Fruit fly (Drosophila melanogaster) whole organism, embryonic: ENCODE measurements around the gene CG1273.

Source experiments
- Atf6 ChIP-seq: fragments of 200-800 bp; sonication (Bioruptor generic); IDR thresholded peaks from 2 replicates; pipeline ENCODE4 v1.3.6; 2022; ENCODE audit warnings: missing biosample characterization, missing genetic modification characterization
- B-H1 ChIP-seq: fragments of 200-800 bp; sonication (Bioruptor generic); IDR thresholded peaks from 3 replicates; pipeline ENCODE4 v1.3.6; 2022; ENCODE audit warnings: missing biosample characterization, missing genetic modification characterization
- CG12155 ChIP-seq: fragments of 200-800 bp; sonication (Bioruptor generic); optimal IDR thresholded peaks from 3 replicates; lab custom pipeline; 2016; ENCODE audit warnings: missing biosample characterization, missing genetic modification characterization
- CG13775 ChIP-seq: fragments of 200-800 bp; sonication (Bioruptor generic); optimal IDR thresholded peaks from 3 replicates; lab custom pipeline; 2017; ENCODE audit warnings: missing biosample characterization, mild to moderate bottlenecking, missing genetic modification characterization
- CG14050 ChIP-seq: fragments of 200-800 bp; sonication (Bioruptor generic); IDR thresholded peaks from 3 replicates; pipeline ENCODE4 v1.3.6; 2022; ENCODE audit warnings: missing biosample characterization, missing genetic modification characterization
- CG14667 ChIP-seq: fragments of 200-800 bp; sonication (Bioruptor generic); IDR thresholded peaks from 2 replicates; pipeline ENCODE4 v1.3.6; 2022; ENCODE audit warnings: missing biosample characterization, missing genetic modification characterization
- CG15011 ChIP-seq: fragments of 200-800 bp; sonication (Bioruptor generic); optimal IDR thresholded peaks from 3 replicates; lab custom pipeline; 2018; ENCODE audit warnings: missing biosample characterization, mild to moderate bottlenecking, missing genetic modification characterization
- CG15479 ChIP-seq: fragments of 200-800 bp; sonication (Bioruptor generic); optimal IDR thresholded peaks from 3 replicates; lab custom pipeline; 2019; ENCODE audit warnings: missing biosample characterization, mild to moderate bottlenecking, missing genetic modification characterization, moderate library complexity
- CG1602 ChIP-seq: fragments of 200-800 bp; sonication (Bioruptor generic); optimal IDR thresholded peaks from 3 replicates; lab custom pipeline; 2016; ENCODE audit warnings: missing biosample characterization, missing genetic modification characterization
- CG1603 ChIP-seq: fragments of 200-800 bp; sonication (Bioruptor generic); optimal IDR thresholded peaks from 2 replicates; lab custom pipeline; 2019; ENCODE audit warnings: missing biosample characterization, mild to moderate bottlenecking, missing genetic modification characterization, moderate library complexity
- CG1792 ChIP-seq: fragments of 200-800 bp; sonication (Bioruptor generic); optimal IDR thresholded peaks from 2 replicates; lab custom pipeline; 2016; ENCODE audit warnings: missing biosample characterization, missing genetic modification characterization
- CG18476 ChIP-seq: fragments of 200-800 bp; sonication (Bioruptor generic); optimal IDR thresholded peaks from 2 replicates; lab custom pipeline; 2016; ENCODE audit warnings: missing biosample characterization, mild to moderate bottlenecking, missing genetic modification characterization
- CG30403 ChIP-seq: fragments of 200-800 bp; sonication (Bioruptor generic); optimal IDR thresholded peaks from 3 replicates; lab custom pipeline; 2016; ENCODE audit warnings: missing biosample characterization, missing genetic modification characterization
- CG31224 ChIP-seq: fragments of 200-800 bp; sonication (Bioruptor generic); IDR thresholded peaks from 2 replicates; pipeline ENCODE4 v1.3.6; 2022; ENCODE audit warnings: missing biosample characterization, missing genetic modification characterization
- CG32532 ChIP-seq: fragments of 200-800 bp; sonication (Bioruptor generic); IDR thresholded peaks from 2 replicates; pipeline ENCODE4 v1.3.6; 2022; ENCODE audit warnings: missing biosample characterization, missing genetic modification characterization
- CG3407 ChIP-seq: fragments of 200-800 bp; sonication (Bioruptor generic); optimal IDR thresholded peaks from 2 replicates; lab custom pipeline; 2018; ENCODE audit warnings: missing biosample characterization, mild to moderate bottlenecking, missing genetic modification characterization
- CG42726 ChIP-seq: fragments of 200-800 bp; sonication (Bioruptor generic); IDR thresholded peaks from 2 replicates; pipeline ENCODE4 v1.3.6; 2022; ENCODE audit warnings: missing biosample characterization, missing genetic modification characterization; ENCODE audit not compliant: partially characterized antibody
- CG4282 ChIP-seq: fragments of 200-800 bp; sonication (Bioruptor generic); optimal IDR thresholded peaks from 2 replicates; lab custom pipeline; 2016; ENCODE audit warnings: missing biosample characterization, missing genetic modification characterization
- CG4424 ChIP-seq: fragments of 200-800 bp; sonication (Bioruptor generic); optimal IDR thresholded peaks from 3 replicates; lab custom pipeline; 2016; ENCODE audit warnings: missing biosample characterization, missing genetic modification characterization
- CG6654 ChIP-seq: fragments of 200-800 bp; sonication (Bioruptor generic); optimal IDR thresholded peaks from 2 replicates; lab custom pipeline; 2017; ENCODE audit warnings: missing biosample characterization, mild to moderate bottlenecking, missing genetic modification characterization
- CG9609 ChIP-seq: fragments of 200-800 bp; sonication (Bioruptor generic); optimal IDR thresholded peaks from 3 replicates; lab custom pipeline; 2016; ENCODE audit warnings: missing biosample characterization, missing genetic modification characterization
- CG9797 ChIP-seq: fragments of 200-800 bp; sonication (Bioruptor generic); optimal IDR thresholded peaks from 3 replicates; lab custom pipeline; 2018; ENCODE audit warnings: missing biosample characterization, mild to moderate bottlenecking, missing genetic modification characterization
- Dip3 ChIP-seq: fragments of 200-800 bp; sonication (Bioruptor generic); optimal IDR thresholded peaks from 3 replicates; lab custom pipeline; 2016; ENCODE audit warnings: missing biosample characterization, missing genetic modification characterization
- Dp ChIP-seq: fragments of 200-800 bp; sonication (Bioruptor generic); optimal IDR thresholded peaks from 2 replicates; lab custom pipeline; 2018; ENCODE audit warnings: missing biosample characterization, mild to moderate bottlenecking, missing genetic modification characterization, moderate library complexity
- HHEX ChIP-seq: fragments of 200-800 bp; sonication (Bioruptor generic); optimal IDR thresholded peaks from 3 replicates; lab custom pipeline; 2017; ENCODE audit warnings: missing biosample characterization, mild to moderate bottlenecking, missing genetic modification characterization, missing genetic modification reagents
- HLH4C ChIP-seq: fragments of 200-800 bp; sonication (Bioruptor generic); IDR thresholded peaks from 3 replicates; pipeline ENCODE4 v1.3.6; 2022; ENCODE audit warnings: missing biosample characterization, missing genetic modification characterization; ENCODE audit not compliant: partially characterized antibody
- Hmr ChIP-seq: fragments of 200-800 bp; sonication (Bioruptor generic); optimal IDR thresholded peaks from 3 replicates; lab custom pipeline; 2017; ENCODE audit warnings: mild to moderate bottlenecking, missing biosample characterization, missing genetic modification reagents, missing genetic modification characterization
- Meics ChIP-seq: fragments of 200-800 bp; sonication (Bioruptor generic); optimal IDR thresholded peaks from 2 replicates; lab custom pipeline; 2017; ENCODE audit warnings: missing biosample characterization, mild to moderate bottlenecking, missing genetic modification characterization
- Six4 ChIP-seq: fragments of 200-800 bp; sonication (Bioruptor generic); optimal IDR thresholded peaks from 2 replicates; lab custom pipeline; 2016; ENCODE audit warnings: missing biosample characterization, missing genetic modification characterization
- Sox102F ChIP-seq: fragments of 200-800 bp; sonication (Bioruptor generic); optimal IDR thresholded peaks from 2 replicates; lab custom pipeline; 2018; ENCODE audit warnings: missing biosample characterization, mild to moderate bottlenecking, missing genetic modification characterization, moderate library complexity
- TFAM ChIP-seq: fragments of 200-800 bp; sonication (Bioruptor generic); optimal IDR thresholded peaks from 2 replicates; lab custom pipeline; 2017; ENCODE audit warnings: missing biosample characterization, missing genetic modification characterization, inconsistent platforms
- abd-A ChIP-seq: fragments of 200-800 bp; sonication (Bioruptor generic); optimal IDR thresholded peaks from 3 replicates; lab custom pipeline; 2019; ENCODE audit warnings: missing biosample characterization, mild to moderate bottlenecking, missing genetic modification characterization, moderate library complexity
- al ChIP-seq: fragments of 200-800 bp; sonication (Bioruptor generic); IDR thresholded peaks from 2 replicates; pipeline ENCODE4 v1.3.6; 2022; ENCODE audit warnings: missing biosample characterization, missing genetic modification characterization
- aop ChIP-seq: fragments of 200-800 bp; sonication (Bioruptor generic); IDR thresholded peaks from 2 replicates; pipeline ENCODE4 v1.3.6; 2022; ENCODE audit warnings: missing biosample characterization, missing genetic modification characterization
- bbx ChIP-seq: fragments of 200-800 bp; sonication (Bioruptor generic); IDR thresholded peaks from 2 replicates; pipeline ENCODE4 v1.3.6; 2022; ENCODE audit warnings: missing biosample characterization, missing genetic modification characterization; ENCODE audit not compliant: partially characterized antibody
- cas ChIP-seq: fragments of 200-800 bp; sonication (Bioruptor generic); IDR thresholded peaks from 2 replicates; pipeline ENCODE4 v1.3.6; 2022; ENCODE audit warnings: missing biosample characterization, missing genetic modification characterization
- caup ChIP-seq: fragments of 200-800 bp; sonication (Bioruptor generic); optimal IDR thresholded peaks from 3 replicates; lab custom pipeline; 2017; ENCODE audit warnings: missing biosample characterization, mild to moderate bottlenecking, missing genetic modification characterization, moderate library complexity; ENCODE audit not compliant: severe bottlenecking
- chm ChIP-seq: fragments of 200-800 bp; sonication (Bioruptor generic); IDR thresholded peaks from 2 replicates; pipeline ENCODE4 v1.3.6; 2022; ENCODE audit warnings: missing biosample characterization, missing genetic modification characterization
- dpn ChIP-seq, 2 experiments: fragments of 200-800 bp; sonication (Bioruptor generic); optimal IDR thresholded peaks; 3 replicates each; lab custom pipeline; 2016; ENCODE audit warnings: missing biosample characterization in 2 of 2, missing genetic modification characterization in 2 of 2
- fd64A ChIP-seq: fragments of 200-800 bp; sonication (Bioruptor generic); optimal IDR thresholded peaks from 3 replicates; lab custom pipeline; 2018; ENCODE audit warnings: missing biosample characterization, mild to moderate bottlenecking, missing genetic modification characterization
- ftz-f1 ChIP-seq: fragments of 200-800 bp; sonication (Bioruptor generic); optimal IDR thresholded peaks from 2 replicates; lab custom pipeline; 2016; ENCODE audit warnings: missing biosample characterization, missing genetic modification characterization
- gcm ChIP-seq: fragments of 200-800 bp; sonication (Bioruptor generic); optimal IDR thresholded peaks from 2 replicates; lab custom pipeline; 2019; ENCODE audit warnings: missing biosample characterization, mild to moderate bottlenecking, missing genetic modification characterization, moderate library complexity
- gsb ChIP-seq: fragments of 200-800 bp; sonication (Bioruptor generic); IDR thresholded peaks from 2 replicates; pipeline ENCODE4 v1.3.6; 2022; ENCODE audit warnings: missing biosample characterization, missing genetic modification characterization
- lilli ChIP-seq: fragments of 200-800 bp; sonication (Bioruptor generic); optimal IDR thresholded peaks from 3 replicates; lab custom pipeline; 2016; ENCODE audit warnings: missing biosample characterization, missing genetic modification characterization
- maf-S ChIP-seq: fragments of 200-800 bp; sonication (Bioruptor generic); optimal IDR thresholded peaks from 2 replicates; lab custom pipeline; 2016; ENCODE audit warnings: missing biosample characterization, missing genetic modification characterization
- nom ChIP-seq: fragments of 200-800 bp; sonication (Bioruptor generic); optimal IDR thresholded peaks from 2 replicates; lab custom pipeline; 2017; ENCODE audit warnings: missing biosample characterization, missing genetic modification characterization, mild to moderate bottlenecking, moderate library complexity, missing genetic modification reagents
- pnt ChIP-seq: fragments of 200-800 bp; sonication (Bioruptor generic); optimal IDR thresholded peaks from 3 replicates; lab custom pipeline; 2016; ENCODE audit warnings: missing biosample characterization, missing genetic modification characterization
- sna ChIP-seq: fragments of 200-800 bp; sonication (Bioruptor generic); IDR thresholded peaks from 2 replicates; pipeline ENCODE4 v1.3.6; 2022; ENCODE audit warnings: missing biosample characterization, missing genetic modification characterization; ENCODE audit not compliant: partially characterized antibody
- tna ChIP-seq: fragments of 200-800 bp; sonication (Bioruptor generic); IDR thresholded peaks from 2 replicates; pipeline ENCODE4 v1.3.6; 2022; ENCODE audit warnings: missing biosample characterization, missing genetic modification characterization; ENCODE audit not compliant: partially characterized antibody
- vfl ChIP-seq: fragments of 200-800 bp; sonication (Bioruptor generic); optimal IDR thresholded peaks from 2 replicates; lab custom pipeline; 2016; ENCODE audit warnings: missing biosample characterization, missing genetic modification characterization
- wdn ChIP-seq: fragments of 200-800 bp; sonication (Bioruptor generic); IDR thresholded peaks from 2 replicates; pipeline ENCODE4 v1.3.6; 2022; ENCODE audit warnings: missing biosample characterization, missing genetic modification characterization

The CG1273 gene

dm6 chr3L:4232724-4233367 is 30.7 kb upstream of the CG1273 start (continued):
- TF ChIP-seq gsb (GFP tag; lab: Robert Waterston, UW) (no peak), CG18476 (GFP tag; lab: Kevin White, UChicago) (no peak), CG14667 (GFP tag; lab: Robert Waterston, UW) (no peak), CG30403 (GFP tag; lab: Kevin White, UChicago) (peak; percentile 45), sna (GFP tag; lab: Robert Waterston, UW) (no peak), CG6654 (no peak), Atf6 (GFP tag; lab: Robert Waterston, UW) (no peak), tna (no peak), vfl (GFP tag; lab: Kevin White, UChicago) (no peak), maf-S (GFP tag; lab: Kevin White, UChicago) (no peak), CG9609 (no peak), cas (GFP tag; lab: Robert Waterston, UW) (no peak), Hmr (GFP tag; lab: Kevin White, UChicago) (no peak), CG15479 (GFP tag; lab: Kevin White, UChicago) (no peak), bbx (no peak), HHEX (GFP tag; lab: Kevin White, UChicago) (no peak), pnt (GFP tag; lab: Kevin White, UChicago) (no peak), aop (GFP tag; lab: Robert Waterston, UW) (no peak), Six4 (GFP tag; lab: Kevin White, UChicago) (no peak), nom (GFP tag; lab: Kevin White, UChicago) (no peak), dpn (GFP tag; optimal IDR thresholded peaks at IDR 0.05; lab: Kevin White, UChicago) (peak in 1 of 2 experiments; percentile 16), Dp (GFP tag; lab: Kevin White, UChicago) (no peak), TFAM (GFP tag; lab: Kevin White, UChicago) (no peak), gcm (GFP tag; lab: Kevin White, UChicago) (no peak), CG1602 (no peak), lilli (GFP tag; lab: Kevin White, UChicago) (peak; percentile 37), CG4424 (GFP tag; lab: Kevin White, UChicago) (peak; percentile 21), Meics (GFP tag; lab: Kevin White, UChicago) (peak; percentile 28), ftz-f1 (GFP tag; lab: Kevin White, UChicago) (no peak), chm (no peak), CG32532 (GFP tag; lab: Robert Waterston, UW) (no peak), CG3407 (GFP tag; lab: Kevin White, UChicago) (no peak), wdn (GFP tag; lab: Robert Waterston, UW) (no peak), CG12155 (GFP tag; lab: Kevin White, UChicago) (no peak), caup (GFP tag; lab: Kevin White, UChicago) (no peak), fd64A (GFP tag; lab: Kevin White, UChicago) (no peak), al (no peak), B-H1 (GFP tag; lab: Robert Waterston, UW) (no peak), CG1603 (tag; lab: Kevin White, UChicago) (no peak), CG4282 (GFP tag; lab: Kevin White, UChicago) (no peak), CG13775 (no peak), abd-A (tag; lab: Kevin White, UChicago) (no peak), Dip3 (GFP tag; lab: Kevin White, UChicago) (no peak), Sox102F (GFP tag; lab: Kevin White, UChicago) (peak; percentile 45), CG14050 (GFP tag; lab: Robert Waterston, UW) (no peak), CG9797 (GFP tag; lab: Kevin White, UChicago) (no peak), CG1792 (GFP tag; lab: Kevin White, UChicago) (no peak), HLH4C (GFP tag; lab: Robert Waterston, UW) (no peak), CG31224 (GFP tag; lab: Robert Waterston, UW) (no peak), CG42726 (GFP tag; lab: Robert Waterston, UW) (no peak), CG15011 (no peak)
